Worm (Caenorhabditis elegans): ENCODE results near the gene srg-48.

Gene srg-48

DNA sequence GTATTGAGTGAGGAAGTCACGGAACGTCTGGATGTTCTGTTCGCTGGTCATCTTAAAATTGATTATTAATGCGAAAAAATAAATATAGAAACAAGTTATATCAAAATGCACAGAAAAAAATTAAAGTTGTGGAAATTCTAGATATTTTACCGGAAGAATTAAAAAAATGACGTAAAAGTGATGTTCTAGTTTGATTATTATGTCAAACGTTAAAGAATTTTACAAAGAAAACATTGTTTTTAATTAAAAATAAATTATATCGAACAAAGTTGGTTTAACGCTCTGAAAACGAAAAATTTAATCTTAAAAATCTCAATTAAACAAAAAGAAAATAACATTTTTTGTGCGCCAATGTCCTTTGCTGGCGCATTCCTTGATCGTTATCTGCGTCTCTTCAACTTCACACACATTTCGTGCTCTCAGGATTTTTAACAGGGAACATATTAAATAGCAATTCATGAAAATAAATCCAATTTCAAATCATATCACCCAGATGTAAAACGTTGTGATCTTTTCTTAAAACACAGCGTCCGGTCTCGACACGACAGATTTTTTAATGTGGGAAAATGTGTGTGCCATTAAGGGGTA, 27.6 kb upstream of the srg-48 start, which contains the start of gene tin-9.1 (continued):
- TF ChIP-seq mab-9 (GFP tag; IDR thresholded peaks at IDR 0.05): peak; percentile 22; the same call in 1 of the 2 replicates
- peak; percentile 81 for TF ChIP-seq ztf-4 (tag; optimal IDR thresholded peaks at IDR 0.05)
- peak; percentile 84 for TF ChIP-seq lin-35 (GFP tag; optimal IDR thresholded peaks at IDR 0.05)
- peak; percentile 86 for TF ChIP-seq nhr-47 (tag; optimal IDR thresholded peaks at IDR 0.05)
- peak; percentile 85 for TF ChIP-seq lin-13 (GFP tag; optimal IDR thresholded peaks at IDR 0.05)
- TF ChIP-seq lin-15B (tag; optimal IDR thresholded peaks at IDR 0.05): peak; percentile 58
- no peak for TF ChIP-seq vab-15 (tag; optimal IDR thresholded peaks at IDR 0.05)
- peak; percentile 36 for TF ChIP-seq nhr-237 (tag; optimal IDR thresholded peaks at IDR 0.05)
- peak; percentile 85 for TF ChIP-seq dsc-1 (tag; optimal IDR thresholded peaks at IDR 0.05)
- TF ChIP-seq jun-1 (tag; optimal IDR thresholded peaks at IDR 0.05): peak; percentile 72
- TF ChIP-seq F16B12.6 (tag; optimal IDR thresholded peaks at IDR 0.05): peak; percentile 39
- peak; percentile 80 for TF ChIP-seq snpc-4 (tag; optimal IDR thresholded peaks at IDR 0.05)
- peak; percentile 68 to 83 (median 81) for TF ChIP-seq dpl-1 (GFP tag; optimal IDR thresholded peaks at IDR 0.05)
- peak; percentile 68 for TF ChIP-seq fos-1 (tag; optimal IDR thresholded peaks at IDR 0.05)

DNA sequence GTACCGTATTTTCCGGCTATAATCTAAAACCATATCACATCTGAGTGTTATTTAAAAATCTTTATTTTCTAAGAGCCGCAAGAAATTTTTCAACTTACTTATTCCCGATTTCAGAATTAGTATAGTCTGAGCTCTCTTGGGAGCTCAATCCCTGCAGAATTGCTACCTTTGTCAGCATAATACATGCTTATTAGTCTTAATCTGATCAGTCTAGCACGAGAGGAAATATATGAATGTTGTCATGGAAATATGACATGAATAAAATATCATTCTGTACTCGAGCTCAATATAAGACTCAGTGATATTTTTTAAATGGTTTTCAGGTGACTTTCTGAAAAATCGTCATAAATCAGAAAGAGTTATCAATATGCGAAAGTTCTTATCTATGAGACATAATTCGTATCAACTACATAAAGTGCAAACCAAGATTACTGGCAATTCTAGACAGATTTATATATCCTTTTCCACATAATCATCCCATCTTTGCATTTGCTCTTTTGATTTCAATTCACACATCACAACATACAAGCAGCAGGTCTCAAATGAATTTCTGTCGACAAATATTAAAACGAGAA, 26.8 kb upstream of the srg-48 start:
- TF ChIP-seq ceh-8 (GFP tag; optimal IDR thresholded peaks at IDR 0.05): peak; percentile 51
- peak; percentile 24 for TF ChIP-seq nhr-47 (tag; optimal IDR thresholded peaks at IDR 0.05)
- TF ChIP-seq aha-1 (tag; optimal IDR thresholded peaks at IDR 0.05): no peak
- TF ChIP-seq ztf-11 (tag; optimal IDR thresholded peaks at IDR 0.05): no peak
- peak; percentile 73 for TF ChIP-seq fkh-8 (tag; optimal IDR thresholded peaks at IDR 0.05)
- TF ChIP-seq dsc-1 (tag; optimal IDR thresholded peaks at IDR 0.05): peak; percentile 83
- peak; percentile 9 for TF ChIP-seq nhr-71 (tag; optimal IDR thresholded peaks at IDR 0.05)

DNA sequence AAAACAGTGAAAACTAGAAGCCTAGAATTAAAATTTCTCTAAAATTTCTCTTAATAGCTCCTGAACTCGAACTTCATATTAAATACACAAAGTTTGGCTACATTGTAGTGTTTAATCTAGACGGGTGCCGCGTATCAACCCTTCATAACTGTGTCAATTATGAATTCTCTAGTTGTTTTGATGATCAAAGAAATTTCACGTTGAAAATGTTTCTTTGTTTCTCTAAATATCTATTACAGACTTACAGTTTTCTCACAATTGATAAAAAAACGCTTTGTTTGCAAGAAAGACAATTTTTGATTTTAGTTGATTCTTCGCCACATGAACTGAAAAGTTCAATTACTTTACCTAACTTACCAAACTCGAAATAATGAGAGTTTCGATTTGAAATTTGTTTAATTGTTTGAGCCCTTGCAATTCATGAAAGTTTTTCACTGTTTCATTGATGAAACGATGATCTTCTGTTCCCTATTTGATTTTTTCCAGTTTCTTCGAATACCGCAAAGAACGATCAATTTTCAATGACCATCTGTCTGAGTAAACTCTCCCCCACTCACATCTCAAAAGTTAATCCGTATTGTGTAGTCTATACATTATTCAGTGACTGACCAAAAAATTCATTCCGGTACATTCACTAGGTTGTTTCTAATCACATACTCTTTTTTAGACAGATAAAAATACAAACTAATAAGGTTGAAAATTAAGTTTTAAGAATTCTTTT, 25.4 kb upstream of the srg-48 start:
- TF ChIP-seq vab-15 (tag; optimal IDR thresholded peaks at IDR 0.05): no peak
- no peak for TF ChIP-seq unc-86 (tag; optimal IDR thresholded peaks at IDR 0.05)
- TF ChIP-seq ceh-82 (tag; optimal IDR thresholded peaks at IDR 0.05): no peak
- peak; percentile 33; the same call in 1 of the 2 replicates for TF ChIP-seq grh-1 (GFP tag; IDR thresholded peaks at IDR 0.05)
- no peak for TF ChIP-seq egl-13 (tag; optimal IDR thresholded peaks at IDR 0.05)
- TF ChIP-seq pax-3 (tag; optimal IDR thresholded peaks at IDR 0.05): peak; percentile 13
- peak; percentile 56 for TF ChIP-seq lin-14 (GFP tag; optimal IDR thresholded peaks at IDR 0.05)
- no peak for TF ChIP-seq nhr-12 (tag; optimal IDR thresholded peaks at IDR 0.05)
- peak; percentile 51 for TF ChIP-seq nhr-47 (tag; optimal IDR thresholded peaks at IDR 0.05)
- peak; percentile 76 for TF ChIP-seq nhr-71 (tag; optimal IDR thresholded peaks at IDR 0.05)
- peak; percentile 63 for TF ChIP-seq fkh-8 (tag; optimal IDR thresholded peaks at IDR 0.05)
- no peak for TF ChIP-seq xbp-1 (tag; optimal IDR thresholded peaks at IDR 0.05)
- TF ChIP-seq sox-4 (tag; optimal IDR thresholded peaks at IDR 0.05): peak; percentile 18
- TF ChIP-seq elt-3 (tag; optimal IDR thresholded peaks at IDR 0.05): no peak
- TF ChIP-seq snu-23 (GFP tag; optimal IDR thresholded peaks at IDR 0.05): peak; percentile 66
- TF ChIP-seq lsy-2 (tag; optimal IDR thresholded peaks at IDR 0.05): peak in 1 of 2 experiments; percentile 37
- TF ChIP-seq isw-1 (GFP tag; IDR thresholded peaks at IDR 0.05): no peak
- TF ChIP-seq nhr-20 (tag; optimal IDR thresholded peaks at IDR 0.05): peak; percentile 74
- TF ChIP-seq swsn-7 (tag; optimal IDR thresholded peaks at IDR 0.05): peak; percentile 29
- TF ChIP-seq mep-1 (tag; optimal IDR thresholded peaks at IDR 0.05): peak; percentile 46
- TF ChIP-seq dsc-1 (tag; optimal IDR thresholded peaks at IDR 0.05): no peak
- peak; percentile 96 for TF ChIP-seq nhr-19 (GFP tag; conservative IDR thresholded peaks at IDR 0.05)
- no peak for TF ChIP-seq lir-3 (tag; optimal IDR thresholded peaks at IDR 0.05; ENCODE audit: poor library complexity)
- no peak for TF ChIP-seq nhr-84 (tag; optimal IDR thresholded peaks at IDR 0.05)
- peak; percentile 38 for TF ChIP-seq ztf-4 (tag; optimal IDR thresholded peaks at IDR 0.05)
